Worm (Caenorhabditis elegans): ENCODE measurements around the gene srg-16.

The srg-16 gene

DNA sequence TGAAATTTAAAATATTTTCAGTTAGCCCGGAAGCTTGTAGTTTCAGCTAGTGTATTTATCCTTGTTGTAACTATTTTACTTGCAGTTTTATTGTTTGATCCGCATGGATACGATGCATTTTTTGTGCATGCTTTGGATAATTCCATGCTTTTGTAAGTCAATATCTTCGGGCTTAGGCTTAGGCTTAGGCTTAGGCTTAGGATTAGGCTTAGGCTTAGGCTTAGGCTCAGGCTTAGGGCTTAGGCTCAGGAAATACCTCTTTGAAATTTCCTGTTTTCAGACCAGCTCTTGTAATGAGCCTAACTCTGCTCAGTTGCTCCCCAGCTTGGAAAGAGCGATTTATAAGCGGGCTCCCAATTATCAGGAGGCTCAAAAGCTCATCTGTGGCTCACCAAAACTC, at the start of gene srg-16:
Gene srg-16 (plus strand): TSS at position 87 of the 400 bp plus-strand sequence.
- TF ChIP-seq hnd-1 (tag; optimal IDR thresholded peaks at IDR 0.05) (no peak), ceh-36 (tag; optimal IDR thresholded peaks at IDR 0.05) (peak; percentile 63), sea-1 (GFP tag; conservative IDR thresholded peaks at IDR 0.05) (no peak), tbx-37 (GFP tag; conservative IDR thresholded peaks at IDR 0.05) (no peak), B0310.2 (tag; optimal IDR thresholded peaks at IDR 0.05) (no peak), aly-1 (tag; optimal IDR thresholded peaks at IDR 0.05) (no peak), pes-1 (GFP tag; IDR thresholded peaks at IDR 0.05) (no peak), scrt-1 (GFP tag; IDR thresholded peaks at IDR 0.05) (no peak)

- TF ChIP-seq sea-1 (GFP tag; conservative IDR thresholded peaks at IDR 0.05) (no peak), aly-1 (tag; optimal IDR thresholded peaks at IDR 0.05) (no peak), pes-1 (GFP tag; IDR thresholded peaks at IDR 0.05) (no peak), tbx-11 (GFP tag; IDR thresholded peaks at IDR 0.05) (no peak), ceh-36 (tag; optimal IDR thresholded peaks at IDR 0.05) (no peak), tra-4 (tag; optimal IDR thresholded peaks at IDR 0.05) (no peak), B0310.2 (tag; optimal IDR thresholded peaks at IDR 0.05) (no peak), ama-1 (optimal IDR thresholded peaks at IDR 0.05) (no peak), scrt-1 (GFP tag; IDR thresholded peaks at IDR 0.05) (no peak), tbx-37 (GFP tag; conservative IDR thresholded peaks at IDR 0.05) (no peak)
Measured at ce11 chrII:12417514-12417913, 49.4 kb upstream of the srg-16 start, which contains the start of gene sre-27. Gene sre-27, minus strand, starts transcription at chrII:12417614.

DNA sequence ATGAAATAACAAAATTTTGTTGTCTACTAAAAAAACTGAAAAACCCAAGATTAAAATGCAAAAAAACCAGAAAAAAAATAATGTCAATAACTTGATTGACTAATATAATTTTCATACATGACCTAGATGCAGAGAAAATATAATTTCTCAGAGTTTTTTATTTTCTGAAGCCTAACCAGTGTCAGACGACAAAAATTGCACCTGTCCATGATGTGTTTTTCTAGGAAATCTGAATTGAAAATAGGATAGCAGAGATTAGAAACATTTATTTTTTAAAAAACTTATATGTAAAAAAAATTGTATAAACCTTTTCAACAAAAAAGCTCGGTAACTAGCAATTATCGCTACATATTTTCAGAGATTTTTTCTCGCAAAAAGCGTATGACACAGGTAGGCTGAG, 48.9 kb upstream of the srg-16 start:
- TF ChIP-seq F13C5.2 (tag; optimal IDR thresholded peaks at IDR 0.05) (no peak), aly-1 (tag; optimal IDR thresholded peaks at IDR 0.05) (no peak), hmg-4 (GFP tag; optimal IDR thresholded peaks at IDR 0.05) (no peak), hmbx-1 (tag; optimal IDR thresholded peaks at IDR 0.05) (no peak), ceh-13 (GFP tag; optimal IDR thresholded peaks at IDR 0.05) (no peak)

- no peak for TF ChIP-seq flt-1 (GFP tag; IDR thresholded peaks at IDR 0.05)
- no peak for TF ChIP-seq pes-1 (GFP tag; IDR thresholded peaks at IDR 0.05)
- TF ChIP-seq sea-1 (GFP tag; conservative IDR thresholded peaks at IDR 0.05), result no peak
- no peak for TF ChIP-seq ets-7 (tag; optimal IDR thresholded peaks at IDR 0.05)
- TF ChIP-seq ceh-36 (tag; optimal IDR thresholded peaks at IDR 0.05), result no peak
- no peak for TF ChIP-seq F13C5.2 (tag; optimal IDR thresholded peaks at IDR 0.05)
Measured at ce11 chrII:12420486-12420885, 46.4 kb upstream of the srg-16 start, which contains the start of gene sre-26. Gene sre-26, minus strand, starts transcription at chrII:12420586.

- TF ChIP-seq tra-4 (tag; optimal IDR thresholded peaks at IDR 0.05) (no peak), B0310.2 (tag; optimal IDR thresholded peaks at IDR 0.05) (no peak), flt-1 (GFP tag; IDR thresholded peaks at IDR 0.05) (no peak)
Measured at ce11 chrII:12425644-12426222, 41.2 kb upstream of the srg-16 start, which contains the start of gene daf-22. Gene daf-22, minus strand, starts transcription at chrII:12425694.

DNA sequence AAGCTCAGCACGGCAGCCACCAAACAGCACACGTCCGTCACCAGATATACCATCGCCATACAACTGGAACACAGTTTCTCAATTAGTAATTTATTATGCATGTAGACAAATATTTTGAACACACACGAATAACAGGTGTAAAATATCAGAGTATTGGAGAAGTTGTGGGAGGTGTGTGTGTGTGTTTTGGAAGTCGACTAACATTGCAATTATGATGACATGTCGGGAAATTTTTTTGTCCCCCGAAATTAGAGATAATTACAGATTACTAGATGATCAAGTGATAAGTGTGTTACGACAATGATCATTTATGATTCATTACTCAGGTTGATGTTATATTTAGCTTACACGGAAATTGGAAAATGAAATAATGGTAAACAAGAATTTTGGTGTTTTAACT, 37.2 kb upstream of the srg-16 start, which contains the start of gene Y57A10C.8:
Gene Y57A10C.8 (minus strand): TSS at position 101 of the 400 bp plus-strand sequence.
- TF ChIP-seq ama-1 (optimal IDR thresholded peaks at IDR 0.05), result no peak
- no peak for TF ChIP-seq hmg-4 (GFP tag; optimal IDR thresholded peaks at IDR 0.05)
- TF ChIP-seq scrt-1 (GFP tag; IDR thresholded peaks at IDR 0.05), result no peak
- no peak for TF ChIP-seq hmbx-1 (tag; optimal IDR thresholded peaks at IDR 0.05)
- TF ChIP-seq hnd-1 (tag; optimal IDR thresholded peaks at IDR 0.05), result no peak
- no peak for TF ChIP-seq tbx-37 (GFP tag; conservative IDR thresholded peaks at IDR 0.05)
- TF ChIP-seq F13C5.2 (tag; optimal IDR thresholded peaks at IDR 0.05), result no peak
- no peak for TF ChIP-seq ceh-13 (GFP tag; optimal IDR thresholded peaks at IDR 0.05)
- no peak for TF ChIP-seq ceh-36 (tag; optimal IDR thresholded peaks at IDR 0.05)
- no peak for TF ChIP-seq tra-4 (tag; optimal IDR thresholded peaks at IDR 0.05)
- no peak for TF ChIP-seq sea-1 (GFP tag; conservative IDR thresholded peaks at IDR 0.05)
- no peak for TF ChIP-seq pes-1 (GFP tag; IDR thresholded peaks at IDR 0.05)
- TF ChIP-seq flt-1 (GFP tag; IDR thresholded peaks at IDR 0.05), result no peak
- no peak for TF ChIP-seq B0310.2 (tag; optimal IDR thresholded peaks at IDR 0.05)

ce11 chrII:12432356-12432755, 34.6 kb upstream of the srg-16 start, which contains the start of gene dct-12:
Gene dct-12, minus strand, starts transcription at chrII:12432456.
- no peak for TF ChIP-seq tbx-37 (GFP tag; conservative IDR thresholded peaks at IDR 0.05)
- TF ChIP-seq ceh-13 (GFP tag; optimal IDR thresholded peaks at IDR 0.05), result no peak
- no peak for TF ChIP-seq scrt-1 (GFP tag; IDR thresholded peaks at IDR 0.05)
- no peak for TF ChIP-seq tra-4 (tag; optimal IDR thresholded peaks at IDR 0.05)
- TF ChIP-seq hnd-1 (tag; optimal IDR thresholded peaks at IDR 0.05), result no peak
- TF ChIP-seq ceh-36 (tag; optimal IDR thresholded peaks at IDR 0.05), result no peak
- TF ChIP-seq hmg-4 (GFP tag; optimal IDR thresholded peaks at IDR 0.05), result no peak
- no peak for TF ChIP-seq sea-1 (GFP tag; conservative IDR thresholded peaks at IDR 0.05)
- no peak for TF ChIP-seq F13C5.2 (tag; optimal IDR thresholded peaks at IDR 0.05)
- no peak for TF ChIP-seq tbx-11 (GFP tag; IDR thresholded peaks at IDR 0.05)
- no peak for TF ChIP-seq B0310.2 (tag; optimal IDR thresholded peaks at IDR 0.05)
- TF ChIP-seq pes-1 (GFP tag; IDR thresholded peaks at IDR 0.05), result no peak
- no peak for TF ChIP-seq ets-7 (tag; optimal IDR thresholded peaks at IDR 0.05)
- TF ChIP-seq hmbx-1 (tag; optimal IDR thresholded peaks at IDR 0.05), result no peak
- TF ChIP-seq aly-1 (tag; optimal IDR thresholded peaks at IDR 0.05), result no peak
- no peak for TF ChIP-seq flt-1 (GFP tag; IDR thresholded peaks at IDR 0.05)
- TF ChIP-seq ama-1 (optimal IDR thresholded peaks at IDR 0.05), result no peak

- no peak for TF ChIP-seq B0310.2 (tag; optimal IDR thresholded peaks at IDR 0.05)
- no peak for TF ChIP-seq ama-1 (optimal IDR thresholded peaks at IDR 0.05)
- TF ChIP-seq sea-1 (GFP tag; conservative IDR thresholded peaks at IDR 0.05), result no peak
- no peak for TF ChIP-seq hmg-4 (GFP tag; optimal IDR thresholded peaks at IDR 0.05)
- no peak for TF ChIP-seq ceh-36 (tag; optimal IDR thresholded peaks at IDR 0.05)
- no peak for TF ChIP-seq scrt-1 (GFP tag; IDR thresholded peaks at IDR 0.05)
- TF ChIP-seq F13C5.2 (tag; optimal IDR thresholded peaks at IDR 0.05), result no peak
- TF ChIP-seq pes-1 (GFP tag; IDR thresholded peaks at IDR 0.05), result no peak
- TF ChIP-seq tbx-37 (GFP tag; conservative IDR thresholded peaks at IDR 0.05), result no peak
Measured at ce11 chrII:12435202-12435872, 31.6 kb upstream of the srg-16 start.

All from whole organism, early embryonic.